Worm (Caenorhabditis elegans) whole organism, L2 larva: ENCODE data around the gene C28H8.8.
A peak's percentile ranks its signal among the peaks of the same experiment; 100 is the strongest.

Experiments
- C34F6.9 ChIP-seq: fragments of 150-350 bp; optimal IDR thresholded peaks from 2 replicates; lab custom pipeline; 2014; ENCODE audit warnings: missing biosample characterization, missing genetic modification characterization
- F13H6.1 ChIP-seq: sonication (generic microtip); optimal IDR thresholded peaks from 2 replicates; lab custom pipeline; 2016; ENCODE audit warnings: missing genetic modification characterization, missing compliant biosample characterization
- R02D3.7 ChIP-seq: fragments of 150-350 bp; optimal IDR thresholded peaks from 2 replicates; lab custom pipeline; 2014; ENCODE audit warnings: missing biosample characterization, missing genetic modification characterization
- Y55F3AM.14 ChIP-seq: fragments of 200-800 bp; sonication (Bioruptor generic); optimal IDR thresholded peaks from 2 replicates; lab custom pipeline; 2018; ENCODE audit warnings: mild to moderate bottlenecking, missing genetic modification characterization, missing compliant biosample characterization
- ZK546.5 ChIP-seq: sonication (generic microtip); optimal IDR thresholded peaks from 2 replicates; lab custom pipeline; 2017; ENCODE audit warnings: missing biosample characterization, missing genetic modification characterization
- alr-1 ChIP-seq: fragments of 150-350 bp; optimal IDR thresholded peaks from 2 replicates; lab custom pipeline; 2014; ENCODE audit warnings: missing biosample characterization, missing genetic modification characterization
- aly-2 ChIP-seq: fragments of 150-350 bp; optimal IDR thresholded peaks from 2 replicates; lab custom pipeline; 2014; ENCODE audit warnings: missing biosample characterization, missing genetic modification characterization
- ama-1 ChIP-seq: fragments of 150-350 bp; optimal IDR thresholded peaks from 2 replicates; lab custom pipeline; 2018; ENCODE audit warnings: inconsistent platforms
- blmp-1 ChIP-seq: sonication (generic microtip); optimal IDR thresholded peaks from 2 replicates; lab custom pipeline; 2017; ENCODE audit warnings: missing genetic modification characterization, mild to moderate bottlenecking, missing compliant biosample characterization, antibody characterized with exemption, moderate library complexity; ENCODE audit not compliant: insufficient read depth
- ceh-16 ChIP-seq: fragments of 150-350 bp; optimal IDR thresholded peaks from 2 replicates; lab custom pipeline; 2014; ENCODE audit warnings: missing biosample characterization, missing genetic modification characterization
- ceh-82 ChIP-seq: fragments of 150-350 bp; optimal IDR thresholded peaks from 2 replicates; lab custom pipeline; 2014; ENCODE audit warnings: missing biosample characterization, missing genetic modification characterization
- crh-2 ChIP-seq: sonication (generic microtip); optimal IDR thresholded peaks from 2 replicates; lab custom pipeline; 2017; ENCODE audit warnings: missing biosample characterization, missing genetic modification characterization
- dmd-4 ChIP-seq: sonication (generic microtip); optimal IDR thresholded peaks from 2 replicates; lab custom pipeline; 2017; ENCODE audit warnings: missing biosample characterization, missing genetic modification characterization
- egl-27 ChIP-seq: sonication (generic microtip); optimal IDR thresholded peaks from 3 replicates; lab custom pipeline; 2017; ENCODE audit warnings: missing biosample characterization, missing genetic modification reagents, missing genetic modification characterization
- elt-1 ChIP-seq: fragments of 150-350 bp; optimal IDR thresholded peaks from 2 replicates; lab custom pipeline; 2014; ENCODE audit warnings: missing biosample characterization, missing genetic modification characterization
- elt-3 ChIP-seq: sonication (generic microtip); optimal IDR thresholded peaks from 2 replicates; lab custom pipeline; 2017; ENCODE audit warnings: missing biosample characterization, missing genetic modification characterization
- fos-1 ChIP-seq: fragments of 150-350 bp; optimal IDR thresholded peaks from 2 replicates; lab custom pipeline; 2014; ENCODE audit warnings: missing biosample characterization, missing genetic modification characterization
- gmeb-1 ChIP-seq: fragments of 150-350 bp; optimal IDR thresholded peaks from 2 replicates; lab custom pipeline; 2014; ENCODE audit warnings: missing biosample characterization, missing genetic modification characterization
- lin-11 ChIP-seq: fragments of 150-350 bp; sonication (generic microtip); optimal IDR thresholded peaks from 2 replicates; lab custom pipeline; 2014; ENCODE audit warnings: missing biosample characterization, missing genetic modification characterization, inconsistent platforms, mixed read lengths
- lin-13 ChIP-seq: fragments of 150-350 bp; optimal IDR thresholded peaks from 2 replicates; lab custom pipeline; 2014; ENCODE audit warnings: missing biosample characterization, missing genetic modification reagents, missing genetic modification characterization
- lin-39 ChIP-seq: fragments of 150-350 bp; optimal IDR thresholded peaks from 2 replicates; lab custom pipeline; 2014; ENCODE audit warnings: missing biosample characterization, missing genetic modification reagents, missing genetic modification characterization
- lsy-2 ChIP-seq, 2 experiments: fragments of 150-350 bp in 1 of 2; sonication (generic microtip) in 1 of 2; optimal IDR thresholded peaks; 2 replicates each; lab custom pipeline; 2014 to 2017; ENCODE audit warnings: missing biosample characterization in 2 of 2, missing genetic modification characterization in 2 of 2
- mab-5 ChIP-seq: fragments of 150-350 bp; optimal IDR thresholded peaks from 2 replicates; lab custom pipeline; 2014; ENCODE audit warnings: missing biosample characterization, missing genetic modification characterization
- mbf-1 ChIP-seq: sonication (generic microtip); optimal IDR thresholded peaks from 2 replicates; lab custom pipeline; 2017; ENCODE audit warnings: missing biosample characterization, missing genetic modification characterization
- mdl-1 ChIP-seq, 2 experiments: fragments of 150-350 bp in 1 of 2; sonication (generic microtip) in 1 of 2; optimal IDR thresholded peaks; 2 replicates each; lab custom pipeline; 2017; ENCODE audit warnings: missing biosample characterization in 2 of 2, missing genetic modification characterization in 2 of 2
- nhr-10 ChIP-seq: sonication (generic microtip); optimal IDR thresholded peaks from 2 replicates; lab custom pipeline; 2017; ENCODE audit warnings: missing biosample characterization, missing genetic modification characterization
- nhr-11 ChIP-seq: fragments of 150-350 bp; optimal IDR thresholded peaks from 2 replicates; lab custom pipeline; 2014; ENCODE audit warnings: missing biosample characterization, missing genetic modification characterization
- nhr-12 ChIP-seq: fragments of 150-350 bp; optimal IDR thresholded peaks from 2 replicates; lab custom pipeline; 2014; ENCODE audit warnings: missing biosample characterization, missing genetic modification characterization
- nhr-129 ChIP-seq: fragments of 150-350 bp; optimal IDR thresholded peaks from 2 replicates; lab custom pipeline; 2014; ENCODE audit warnings: missing biosample characterization, missing genetic modification characterization
- nhr-21 ChIP-seq: fragments of 150-350 bp; optimal IDR thresholded peaks from 2 replicates; lab custom pipeline; 2014; ENCODE audit warnings: missing biosample characterization, missing genetic modification characterization
- nhr-23 ChIP-seq: fragments of 150-350 bp; optimal IDR thresholded peaks from 2 replicates; lab custom pipeline; 2014; ENCODE audit warnings: missing biosample characterization, missing genetic modification reagents, missing genetic modification characterization
- nhr-237 ChIP-seq: fragments of 150-350 bp; optimal IDR thresholded peaks from 2 replicates; lab custom pipeline; 2014; ENCODE audit warnings: missing biosample characterization, missing genetic modification characterization
- nhr-25 ChIP-seq: fragments of 150-350 bp; sonication (generic microtip); optimal IDR thresholded peaks from 3 replicates; lab custom pipeline; 2014; ENCODE audit warnings: missing biosample characterization, missing genetic modification characterization
- nhr-6 ChIP-seq: fragments of 150-350 bp; optimal IDR thresholded peaks from 2 replicates; lab custom pipeline; 2014; ENCODE audit warnings: missing biosample characterization, missing genetic modification characterization
- nhr-77 ChIP-seq: fragments of 150-350 bp; optimal IDR thresholded peaks from 2 replicates; lab custom pipeline; 2014; ENCODE audit warnings: missing biosample characterization, missing genetic modification characterization
- peb-1 ChIP-seq: fragments of 150-350 bp; optimal IDR thresholded peaks from 2 replicates; lab custom pipeline; 2014; ENCODE audit warnings: missing biosample characterization, missing genetic modification characterization
- sem-4 ChIP-seq: fragments of 150-350 bp; optimal IDR thresholded peaks from 2 replicates; lab custom pipeline; 2014; ENCODE audit warnings: missing biosample characterization, missing genetic modification reagents, missing genetic modification characterization
- skn-1 ChIP-seq: sonication (generic microtip); optimal IDR thresholded peaks from 2 replicates; lab custom pipeline; 2017; ENCODE audit warnings: missing biosample characterization, missing genetic modification characterization
- sma-3 ChIP-seq: sonication (generic microtip); optimal IDR thresholded peaks from 2 replicates; lab custom pipeline; 2016; ENCODE audit warnings: missing genetic modification reagents, missing genetic modification characterization, missing compliant biosample characterization
- sma-9 ChIP-seq, 2 experiments: fragments of 150-350 bp in 1 of 2; sonication (generic microtip) in 1 of 2; optimal IDR thresholded peaks; 2 replicates each; lab custom pipeline; 2014 to 2016; ENCODE audit warnings: missing genetic modification characterization in 2 of 2, mild to moderate bottlenecking in 1 of 2, missing biosample characterization in 1 of 2, missing compliant biosample characterization in 1 of 2, missing genetic modification reagents in 1 of 2, moderate library complexity in 1 of 2
- snpc-4 ChIP-seq: fragments of 150-350 bp; optimal IDR thresholded peaks from 2 replicates; lab custom pipeline; 2014; ENCODE audit warnings: missing biosample characterization, missing genetic modification characterization
- unc-39 ChIP-seq: fragments of 150-350 bp; optimal IDR thresholded peaks from 2 replicates; lab custom pipeline; 2014; ENCODE audit warnings: missing biosample characterization, missing genetic modification characterization
- unc-55 ChIP-seq: fragments of 150-350 bp; sonication (generic microtip); optimal IDR thresholded peaks from 3 replicates; lab custom pipeline; 2014; ENCODE audit warnings: missing biosample characterization, missing genetic modification reagents, missing genetic modification characterization
- unc-62 ChIP-seq: fragments of 150-350 bp; optimal IDR thresholded peaks from 2 replicates; lab custom pipeline; 2014; ENCODE audit warnings: missing biosample characterization, missing genetic modification reagents, missing genetic modification characterization
- zag-1 ChIP-seq: fragments of 150-350 bp; optimal IDR thresholded peaks from 2 replicates; lab custom pipeline; 2014; ENCODE audit warnings: missing biosample characterization, missing genetic modification characterization
- ztf-1 ChIP-seq: fragments of 200-800 bp; sonication (Bioruptor generic); conservative IDR thresholded peaks from 2 replicates; pipeline ENCODE4 v1.3.6; 2022; ENCODE audit warnings: missing genetic modification characterization, missing compliant biosample characterization
- ztf-11 ChIP-seq: sonication (generic microtip); optimal IDR thresholded peaks from 2 replicates; lab custom pipeline; 2017; ENCODE audit warnings: missing biosample characterization, missing genetic modification characterization
- ztf-4 ChIP-seq: fragments of 150-350 bp; optimal IDR thresholded peaks from 2 replicates; lab custom pipeline; 2014; ENCODE audit warnings: missing biosample characterization, missing genetic modification characterization

Gene C28H8.8

ce11 chrIII:5922236-5922635 is 33.7 kb upstream of the C28H8.8 start:
- TF ChIP-seq nhr-129 = peak; percentile 3
- no peak for TF ChIP-seq ceh-82
- no peak for TF ChIP-seq unc-55
- peak; percentile 83 for TF ChIP-seq nhr-25
- peak; percentile 49 for TF ChIP-seq nhr-21 (tag; lab: Kevin White, UChicago)
- TF ChIP-seq lsy-2 (tag; optimal IDR thresholded peaks at IDR 0.05; lab: Kevin White, UChicago) = no peak
- no peak for TF ChIP-seq mdl-1 (tag; optimal IDR thresholded peaks at IDR 0.05; lab: Kevin White, UChicago)
- TF ChIP-seq blmp-1 (tag; lab: Kevin White, UChicago) = peak; percentile 33
- TF ChIP-seq sma-9 (GFP tag; optimal IDR thresholded peaks at IDR 0.05; lab: Kevin White, UChicago) = peak; percentile 73
- TF ChIP-seq sma-9 (tag; optimal IDR thresholded peaks at IDR 0.05; lab: Kevin White, UChicago) = no peak
- TF ChIP-seq Y55F3AM.14 (GFP tag; lab: Kevin White, UChicago) = no peak
- TF ChIP-seq gmeb-1 = peak; percentile 25
- no peak for TF ChIP-seq nhr-11 (tag; lab: Kevin White, UChicago)
- no peak for TF ChIP-seq alr-1
- peak; percentile 25 for TF ChIP-seq crh-2 (tag; lab: Kevin White, UChicago)
- TF ChIP-seq nhr-77 (tag; lab: Kevin White, UChicago) = no peak
- peak; percentile 6 for TF ChIP-seq egl-27 (tag; lab: Kevin White, UChicago)
- TF ChIP-seq fos-1 (tag; lab: Kevin White, UChicago) = no peak
- TF ChIP-seq sma-3 (GFP tag; lab: Kevin White, UChicago) = peak; percentile 59
- no peak for TF ChIP-seq mbf-1
- no peak for TF ChIP-seq lin-11
- no peak for TF ChIP-seq ZK546.5
- no peak for TF ChIP-seq ceh-16 (tag; lab: Kevin White, UChicago)
- no peak for TF ChIP-seq lin-39 (tag; lab: Kevin White, UChicago)

DNA sequence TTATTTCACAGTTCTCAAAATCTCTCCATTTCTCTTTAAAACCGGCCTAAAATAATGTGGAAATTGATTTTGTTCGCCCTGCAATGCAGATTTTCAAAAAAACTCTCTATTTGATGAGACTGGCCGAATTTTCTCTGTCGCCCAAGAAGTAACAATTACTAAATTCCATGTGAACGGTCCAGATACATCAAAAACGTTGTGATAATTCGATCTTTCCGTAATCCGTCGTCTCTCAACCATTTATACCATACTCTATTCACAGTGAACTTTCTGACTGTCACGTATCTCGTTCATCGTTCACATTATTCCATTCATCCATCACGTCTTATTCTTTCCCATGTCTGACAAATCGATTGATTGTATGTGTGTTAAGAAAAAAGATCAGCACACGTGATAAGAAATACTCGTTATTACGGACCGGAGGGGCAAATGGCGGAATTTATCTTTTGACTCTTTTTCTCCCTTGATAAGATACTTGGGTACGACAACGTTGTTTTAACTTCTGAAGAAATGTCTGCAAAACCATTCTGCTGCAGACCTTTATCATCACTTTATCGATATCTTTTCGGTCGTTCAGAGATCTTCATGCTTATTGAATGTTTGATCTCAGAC is 32.6 kb upstream of the C28H8.8 start:
- TF ChIP-seq elt-1 (tag; lab: Kevin White, UChicago) (no peak), mab-5 (no peak), Y55F3AM.14 (GFP tag; lab: Kevin White, UChicago) (no peak), skn-1 (tag; lab: Kevin White, UChicago) (no peak), zag-1 (tag; lab: Kevin White, UChicago) (no peak), mbf-1 (no peak), ceh-82 (no peak), ama-1 (lab: Kevin White, UChicago) (no peak), nhr-77 (tag; lab: Kevin White, UChicago) (no peak), R02D3.7 (tag; lab: Kevin White, UChicago) (no peak), nhr-237 (tag; lab: Kevin White, UChicago) (no peak), crh-2 (tag; lab: Kevin White, UChicago) (peak; percentile 38), mdl-1 (tag; optimal IDR thresholded peaks at IDR 0.05; lab: Kevin White, UChicago) (peak in 1 of 2 experiments; percentile 45), nhr-129 (peak; percentile 21), snpc-4 (tag; lab: Kevin White, UChicago) (no peak), blmp-1 (tag; lab: Kevin White, UChicago) (peak; percentile 66), ztf-1 (GFP tag; lab: Robert Waterston, UW) (no peak), ZK546.5 (no peak), ceh-16 (tag; lab: Kevin White, UChicago) (no peak), unc-39 (tag; lab: Kevin White, UChicago) (no peak), nhr-25 (peak; percentile 71), fos-1 (tag; lab: Kevin White, UChicago) (peak; percentile 25), sma-9 (GFP tag; optimal IDR thresholded peaks at IDR 0.05; lab: Kevin White, UChicago) (peak; percentile 84), sma-9 (tag; optimal IDR thresholded peaks at IDR 0.05; lab: Kevin White, UChicago) (no peak), nhr-23 (no peak), dmd-4 (tag; lab: Kevin White, UChicago) (no peak), lin-11 (no peak), unc-55 (no peak), peb-1 (no peak), nhr-12 (tag; lab: Kevin White, UChicago) (no peak), C34F6.9 (tag; lab: Kevin White, UChicago) (no peak), lin-39 (tag; lab: Kevin White, UChicago) (no peak), elt-3 (tag; lab: Kevin White, UChicago) (no peak), nhr-21 (tag; lab: Kevin White, UChicago) (peak; percentile 92), nhr-10 (tag; lab: Kevin White, UChicago) (no peak), lsy-2 (tag; optimal IDR thresholded peaks at IDR 0.05; lab: Kevin White, UChicago) (peak in 1 of 2 experiments; percentile 33), gmeb-1 (peak; percentile 41), aly-2 (tag; lab: Kevin White, UChicago) (no peak), sma-3 (GFP tag; lab: Kevin White, UChicago) (peak; percentile 72), F13H6.1 (tag; lab: Kevin White, UChicago) (no peak), nhr-6 (tag; lab: Kevin White, UChicago) (no peak), alr-1 (no peak), sem-4 (tag; lab: Kevin White, UChicago) (no peak), ztf-4 (tag; lab: Kevin White, UChicago) (no peak), nhr-11 (tag; lab: Kevin White, UChicago) (no peak), egl-27 (tag; lab: Kevin White, UChicago) (no peak), unc-62 (GFP tag; lab: Kevin White, UChicago) (no peak), lin-13 (GFP tag; lab: Kevin White, UChicago) (no peak), ztf-11 (tag; lab: Kevin White, UChicago) (no peak)
- TF ChIP-seq, all 48 proteins: peak for 11
